Worm (Caenorhabditis elegans): ENCODE results near the gene F46C3.2.

ce11 chrX:11466444-11467319 lies 48.1 kb upstream of the F46C3.2 start:
- no peak for TF ChIP-seq lin-13 (GFP tag; optimal IDR thresholded peaks at IDR 0.05)
- peak; percentile 53 for TF ChIP-seq nhr-28 (tag; optimal IDR thresholded peaks at IDR 0.05)
- no peak for TF ChIP-seq fos-1 (tag; optimal IDR thresholded peaks at IDR 0.05)
- TF ChIP-seq ceh-82 (tag; optimal IDR thresholded peaks at IDR 0.05): no peak
- TF ChIP-seq unc-39 (tag; optimal IDR thresholded peaks at IDR 0.05): no peak
- TF ChIP-seq Y5F2A.4 (GFP tag; optimal IDR thresholded peaks at IDR 0.05): no peak
- TF ChIP-seq lin-39 (tag; optimal IDR thresholded peaks at IDR 0.05): no peak
- no peak for TF ChIP-seq F49E8.2 (tag; optimal IDR thresholded peaks at IDR 0.05; ENCODE audit: borderline replicate concordance)
- TF ChIP-seq ztf-11 (tag; optimal IDR thresholded peaks at IDR 0.05): no peak
- no peak for TF ChIP-seq lin-1 (GFP tag; IDR thresholded peaks at IDR 0.05)
- no peak for TF ChIP-seq ceh-28 (tag; optimal IDR thresholded peaks at IDR 0.05)
- no peak for TF ChIP-seq hif-1 (tag; optimal IDR thresholded peaks at IDR 0.05)

Measured in whole organism, L4 larva.